Worm (Caenorhabditis elegans) whole organism, mixed stage, embryonic: ENCODE data around the gene kynu-1.

Source experiments
- bed-3 ChIP-seq: fragments of 200-800 bp; sonication (Bioruptor generic); optimal IDR thresholded peaks from 3 replicates; lab custom pipeline; 2018; ENCODE audit warnings: mild to moderate bottlenecking, missing genetic modification characterization, moderate library complexity, missing compliant biosample characterization
- blmp-1 ChIP-seq: fragments of 150-350 bp; optimal IDR thresholded peaks from 2 replicates; lab custom pipeline; 2014; ENCODE audit warnings: missing biosample characterization, missing genetic modification characterization
- ceh-39 ChIP-seq: fragments of 150-350 bp; optimal IDR thresholded peaks from 2 replicates; lab custom pipeline; 2014; ENCODE audit warnings: missing biosample characterization, missing genetic modification characterization
- ceh-43 ChIP-seq: fragments of 200-800 bp; sonication (Bioruptor generic); optimal IDR thresholded peaks from 2 replicates; lab custom pipeline; 2018; ENCODE audit warnings: mild to moderate bottlenecking, missing genetic modification characterization, moderate library complexity, missing compliant biosample characterization
- ceh-83 ChIP-seq: fragments of 200-800 bp; sonication (Bioruptor generic); optimal IDR thresholded peaks from 2 replicates; lab custom pipeline; 2018; ENCODE audit warnings: mild to moderate bottlenecking, missing genetic modification characterization, missing compliant biosample characterization
- ces-1 ChIP-seq: fragments of 150-350 bp; optimal IDR thresholded peaks from 2 replicates; lab custom pipeline; 2014; ENCODE audit warnings: missing biosample characterization, missing genetic modification reagents, missing genetic modification characterization
- cnd-1 ChIP-seq: fragments of 200-800 bp; sonication (Bioruptor generic); optimal IDR thresholded peaks from 2 replicates; lab custom pipeline; 2018; ENCODE audit warnings: mild to moderate bottlenecking, missing genetic modification characterization, missing compliant biosample characterization
- drap-1 ChIP-seq: fragments of 200-800 bp; sonication (Bioruptor generic); optimal IDR thresholded peaks from 3 replicates; lab custom pipeline; 2018; ENCODE audit warnings: mild to moderate bottlenecking, missing genetic modification characterization, missing compliant biosample characterization
- elt-1 ChIP-seq: sonication (generic microtip); optimal IDR thresholded peaks from 2 replicates; lab custom pipeline; 2017; ENCODE audit warnings: missing genetic modification characterization, mild to moderate bottlenecking, missing compliant biosample characterization, antibody characterized with exemption, moderate library complexity, borderline replicate concordance; ENCODE audit not compliant: insufficient read depth
- elt-3 ChIP-seq: fragments of 150-350 bp; optimal IDR thresholded peaks from 2 replicates; lab custom pipeline; 2014; ENCODE audit warnings: missing biosample characterization, missing genetic modification characterization
- flh-1 ChIP-seq: fragments of 200-800 bp; sonication (Bioruptor generic); optimal IDR thresholded peaks from 2 replicates; lab custom pipeline; 2018; ENCODE audit warnings: mild to moderate bottlenecking, missing genetic modification characterization, moderate library complexity, missing compliant biosample characterization
- hlh-1 ChIP-seq: fragments of 150-350 bp; optimal IDR thresholded peaks from 2 replicates; lab custom pipeline; 2014; ENCODE audit warnings: missing biosample characterization, missing genetic modification reagents, missing genetic modification characterization
- lin-13 ChIP-seq: fragments of 150-350 bp; optimal IDR thresholded peaks from 2 replicates; lab custom pipeline; 2014; ENCODE audit warnings: missing biosample characterization, missing genetic modification characterization
- lin-32 ChIP-seq: fragments of 200-800 bp; sonication (Bioruptor generic); optimal IDR thresholded peaks from 2 replicates; lab custom pipeline; 2018; ENCODE audit warnings: mild to moderate bottlenecking, missing genetic modification characterization, missing compliant biosample characterization
- lsy-2 ChIP-seq: fragments of 150-350 bp; optimal IDR thresholded peaks from 2 replicates; lab custom pipeline; 2014; ENCODE audit warnings: missing biosample characterization, missing genetic modification characterization
- mep-1 ChIP-seq: fragments of 150-350 bp; optimal IDR thresholded peaks from 2 replicates; lab custom pipeline; 2017; ENCODE audit warnings: missing biosample characterization, missing genetic modification reagents, missing genetic modification characterization, inconsistent platforms
- mls-2 ChIP-seq: sonication (generic microtip); optimal IDR thresholded peaks from 2 replicates; lab custom pipeline; 2016; ENCODE audit warnings: mild to moderate bottlenecking, missing genetic modification characterization, moderate library complexity, missing compliant biosample characterization
- nhr-12 ChIP-seq: fragments of 150-350 bp; optimal IDR thresholded peaks from 2 replicates; lab custom pipeline; 2014; ENCODE audit warnings: missing biosample characterization, missing genetic modification characterization
- nhr-2 ChIP-seq: fragments of 150-350 bp; optimal IDR thresholded peaks from 2 replicates; lab custom pipeline; 2014; ENCODE audit warnings: missing biosample characterization, missing genetic modification characterization
- nhr-237 ChIP-seq: fragments of 150-350 bp; optimal IDR thresholded peaks from 2 replicates; lab custom pipeline; 2014; ENCODE audit warnings: missing biosample characterization, missing genetic modification characterization
- nhr-76 ChIP-seq: sonication (generic microtip); optimal IDR thresholded peaks from 2 replicates; lab custom pipeline; 2017; ENCODE audit warnings: missing biosample characterization, missing genetic modification characterization
- pha-4 ChIP-seq: fragments of 150-350 bp; optimal IDR thresholded peaks from 2 replicates; lab custom pipeline; 2018; ENCODE audit warnings: missing biosample characterization, missing genetic modification reagents, missing genetic modification characterization
- sem-2 ChIP-seq: fragments of 200-800 bp; sonication (Bioruptor generic); optimal IDR thresholded peaks from 2 replicates; lab custom pipeline; 2018; ENCODE audit warnings: mild to moderate bottlenecking, missing genetic modification characterization, missing compliant biosample characterization
- snpc-4 ChIP-seq: fragments of 150-350 bp; optimal IDR thresholded peaks from 2 replicates; lab custom pipeline; 2014; ENCODE audit warnings: missing biosample characterization, missing genetic modification characterization
- sptf-1 ChIP-seq: sonication (generic microtip); optimal IDR thresholded peaks from 2 replicates; lab custom pipeline; 2017; ENCODE audit warnings: mild to moderate bottlenecking, missing genetic modification characterization, moderate library complexity, missing compliant biosample characterization
- unc-120 ChIP-seq: sonication (generic microtip); optimal IDR thresholded peaks from 2 replicates; lab custom pipeline; 2017; ENCODE audit warnings: missing genetic modification characterization, missing compliant biosample characterization; ENCODE audit not compliant: poor library complexity, severe bottlenecking
- unc-39 ChIP-seq: fragments of 150-350 bp; optimal IDR thresholded peaks from 2 replicates; lab custom pipeline; 2014; ENCODE audit warnings: missing biosample characterization, missing genetic modification characterization
- unc-62 ChIP-seq: fragments of 150-350 bp; optimal IDR thresholded peaks from 2 replicates; lab custom pipeline; 2014; ENCODE audit warnings: missing biosample characterization, missing genetic modification reagents, missing genetic modification characterization
- zip-8 ChIP-seq: fragments of 150-350 bp; optimal IDR thresholded peaks from 2 replicates; lab custom pipeline; 2014; ENCODE audit warnings: missing biosample characterization, missing genetic modification characterization
- ztf-11 ChIP-seq: fragments of 150-350 bp; optimal IDR thresholded peaks from 2 replicates; lab custom pipeline; 2014; ENCODE audit warnings: missing biosample characterization, missing genetic modification characterization

kynu-1 gene

DNA sequence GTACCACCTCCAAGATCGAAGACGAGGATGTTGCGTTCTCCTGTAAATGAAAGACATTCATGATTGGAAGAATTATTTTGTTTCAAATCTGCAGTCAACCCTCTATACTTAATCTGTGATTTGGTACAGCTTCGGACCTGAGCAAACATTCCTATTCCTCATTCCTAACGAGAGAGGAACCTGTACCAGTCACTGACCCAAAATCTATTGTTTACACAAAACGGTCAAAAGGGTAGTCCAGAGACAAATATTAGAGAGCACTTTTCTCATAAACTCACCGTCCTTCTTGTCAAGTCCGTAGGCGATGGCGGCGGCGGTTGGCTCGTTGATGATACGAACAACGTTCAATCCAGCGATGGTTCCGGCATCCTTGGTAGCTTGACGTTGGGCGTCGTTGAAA is 18.4 kb downstream of the kynu-1 start:
- TF ChIP-seq nhr-2 = no peak
- no peak for TF ChIP-seq lin-13 (tag; lab: Kevin White, UChicago)
- TF ChIP-seq ceh-83 = no peak
- no peak for TF ChIP-seq lin-32
- TF ChIP-seq ceh-43 (GFP tag; lab: Kevin White, UChicago) = no peak
- no peak for TF ChIP-seq nhr-12 (tag; lab: Kevin White, UChicago)
- TF ChIP-seq sptf-1 = no peak
- TF ChIP-seq lsy-2 (tag; lab: Kevin White, UChicago) = no peak
- TF ChIP-seq snpc-4 (tag; lab: Kevin White, UChicago) = no peak
- TF ChIP-seq unc-62 (GFP tag; lab: Kevin White, UChicago) = no peak
- no peak for TF ChIP-seq nhr-76

DNA sequence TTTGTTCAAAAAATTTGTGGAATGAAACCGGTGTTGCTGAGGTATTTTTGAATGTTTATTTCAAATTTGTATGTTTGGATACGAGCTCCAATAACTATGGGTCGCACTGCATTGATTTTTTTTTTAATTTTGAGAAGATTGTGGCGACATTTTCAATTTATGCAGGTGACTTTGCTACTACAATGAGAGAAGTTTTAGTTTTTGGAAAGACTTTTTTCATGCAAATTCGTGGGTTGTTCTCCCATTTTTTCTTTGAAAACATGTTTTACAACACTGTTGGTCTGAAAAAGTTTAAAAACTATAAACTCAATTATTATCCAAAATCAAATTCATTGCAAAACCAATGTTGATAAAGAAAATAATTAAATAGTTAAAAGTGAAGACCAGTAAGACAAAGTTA is 20.4 kb downstream of the kynu-1 start:
- TF ChIP-seq sptf-1 = no peak
- TF ChIP-seq, all 35 proteins: peak for 0

DNA sequence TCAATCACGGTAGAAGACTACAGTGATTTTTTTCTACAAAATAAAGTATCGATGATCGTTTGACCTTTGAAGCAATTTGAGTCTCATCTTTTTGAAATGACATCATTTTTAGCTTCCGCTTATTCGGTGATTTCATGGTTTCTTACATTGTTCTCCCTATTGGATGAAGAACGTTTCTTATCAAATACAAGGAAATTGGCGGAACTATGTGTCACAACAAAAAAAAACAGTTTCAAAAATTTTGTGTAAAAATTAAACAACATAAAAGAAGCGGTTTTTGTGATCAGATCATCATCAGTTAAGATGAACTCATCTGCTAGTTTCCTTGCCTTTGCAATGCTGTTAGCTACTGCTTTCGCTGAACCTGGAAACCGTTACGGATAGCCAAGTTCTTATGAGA is 21.5 kb downstream of the kynu-1 start, which contains the start of gene C45B2.8:
TSS of gene C45B2.8 (plus strand) at position 301 of the 400 bp plus-strand sequence.
- TF ChIP-seq sem-2 (no peak), drap-1 (GFP tag; lab: Kevin White, UChicago) (no peak), nhr-2 (no peak), ztf-11 (tag; lab: Kevin White, UChicago) (no peak), mls-2 (tag; lab: Kevin White, UChicago) (no peak), pha-4 (no peak), mep-1 (tag; lab: Kevin White, UChicago) (no peak), nhr-76 (no peak), unc-62 (GFP tag; lab: Kevin White, UChicago) (no peak), elt-1 (tag; lab: Kevin White, UChicago) (no peak), zip-8 (no peak), blmp-1 (no peak), unc-39 (tag; lab: Kevin White, UChicago) (no peak), ceh-83 (no peak)

DNA sequence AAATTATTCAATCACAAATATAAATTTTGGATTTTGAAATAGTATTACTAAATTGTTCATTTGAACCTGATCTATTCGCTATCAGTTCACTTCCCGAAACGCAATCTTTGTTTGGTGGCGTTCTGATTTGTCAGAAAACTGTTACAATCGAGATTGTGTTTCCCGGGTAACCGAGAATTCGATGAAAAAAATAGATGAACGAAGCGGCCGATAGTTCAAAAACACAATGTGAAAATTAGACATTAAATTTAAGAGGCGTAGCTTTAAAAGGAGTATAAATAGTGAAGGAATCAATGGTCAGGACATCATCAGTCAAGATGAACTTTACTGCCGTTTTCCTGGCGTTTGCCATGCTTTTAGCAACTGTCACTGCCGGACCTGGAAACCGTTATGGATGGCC is 23.3 kb downstream of the kynu-1 start, which contains the start of gene C45B2.1:
TSS of gene C45B2.1 (plus strand) at position 301 of the 400 bp plus-strand sequence.
- TF ChIP-seq ceh-83 = no peak
- TF ChIP-seq, all 35 proteins: peak for 0

DNA sequence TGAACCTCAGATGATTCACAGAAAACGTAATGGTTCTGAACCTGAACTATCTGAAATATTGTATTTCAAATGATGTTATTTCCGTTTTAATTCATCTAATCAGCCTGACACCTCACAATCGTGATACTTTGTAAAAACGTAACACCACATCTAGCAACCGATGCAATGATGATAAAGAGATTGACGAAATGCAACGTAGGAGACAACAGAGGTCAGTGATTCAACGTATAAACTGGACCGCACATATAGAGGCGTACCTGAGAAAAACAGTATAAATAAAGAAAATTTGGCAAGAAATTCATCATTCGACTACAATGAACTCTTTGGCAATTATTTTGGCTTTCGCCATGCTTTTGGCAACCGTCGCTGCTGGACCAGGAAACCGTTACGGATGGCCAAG is 24.7 kb downstream of the kynu-1 start, which contains the start of gene C45B2.2:
TSS of gene C45B2.2 (plus strand) at position 301 of the 400 bp plus-strand sequence.
- TF ChIP-seq ceh-83 = no peak
- no peak for TF ChIP-seq elt-1 (tag; lab: Kevin White, UChicago)
- TF ChIP-seq elt-3 (tag; lab: Kevin White, UChicago) = no peak
- TF ChIP-seq hlh-1 (tag; lab: Kevin White, UChicago) = no peak
- no peak for TF ChIP-seq drap-1 (GFP tag; lab: Kevin White, UChicago)
- TF ChIP-seq mls-2 (tag; lab: Kevin White, UChicago) = no peak
- TF ChIP-seq flh-1 = no peak
- no peak for TF ChIP-seq ces-1
- no peak for TF ChIP-seq nhr-12 (tag; lab: Kevin White, UChicago)
- no peak for TF ChIP-seq unc-120 (tag; lab: Kevin White, UChicago)
- no peak for TF ChIP-seq sptf-1
- no peak for TF ChIP-seq zip-8
- no peak for TF ChIP-seq unc-62 (GFP tag; lab: Kevin White, UChicago)
- TF ChIP-seq bed-3 = no peak
- TF ChIP-seq nhr-237 = no peak
- TF ChIP-seq cnd-1 (tag; lab: Kevin White, UChicago) = no peak
- TF ChIP-seq pha-4 = no peak

DNA sequence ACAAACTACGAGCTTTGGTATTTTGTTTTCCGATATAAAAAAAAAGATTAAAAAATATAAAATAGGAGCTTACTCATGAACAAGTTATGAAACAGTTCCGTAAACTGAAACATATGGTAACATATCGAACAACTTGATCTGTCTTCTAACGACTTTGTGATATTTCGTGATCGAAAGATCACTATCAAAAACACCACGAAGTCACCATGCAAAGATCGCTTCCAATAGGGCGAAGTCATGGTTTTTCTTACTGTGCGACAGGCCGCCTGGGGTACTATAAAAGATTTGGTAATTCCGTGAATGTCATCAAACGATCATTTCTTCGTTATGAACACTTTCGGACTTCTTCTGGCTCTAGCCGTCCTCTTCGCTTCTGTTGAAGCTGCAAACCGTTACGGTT is 26.5 kb downstream of the kynu-1 start, which contains the start of gene C45B2.3:
TSS of gene C45B2.3 (plus strand) at position 301 of the 400 bp plus-strand sequence.
- TF ChIP-seq drap-1 (GFP tag; lab: Kevin White, UChicago) (no peak), sptf-1 (no peak), nhr-76 (no peak), lsy-2 (tag; lab: Kevin White, UChicago) (no peak), ceh-39 (tag; lab: Kevin White, UChicago) (no peak), unc-120 (tag; lab: Kevin White, UChicago) (no peak), elt-1 (tag; lab: Kevin White, UChicago) (no peak), hlh-1 (tag; lab: Kevin White, UChicago) (no peak)
